Worm (Caenorhabditis elegans) whole organism, young adult: ENCODE results near the gene Y69H2.17.

Source experiments
- B0336.3 ChIP-seq: fragments of 200-800 bp; sonication (Bioruptor generic); IDR thresholded peaks from 2 replicates; pipeline ENCODE4 v1.3.6; 2022; ENCODE audit warnings: missing genetic modification characterization, missing compliant biosample characterization
- him-1 ChIP-seq: sonication (generic microtip); optimal IDR thresholded peaks from 2 replicates; lab custom pipeline; 2016; ENCODE audit warnings: missing genotype, missing genetic modification reagents, missing genetic modification characterization, missing compliant biosample characterization
- nhr-27 ChIP-seq: fragments of 200-800 bp; sonication (Bioruptor generic); optimal IDR thresholded peaks from 2 replicates; lab custom pipeline; 2018; ENCODE audit warnings: mild to moderate bottlenecking, missing genetic modification characterization, moderate library complexity, missing compliant biosample characterization
- unc-62 ChIP-seq: fragments of 150-350 bp; optimal IDR thresholded peaks from 2 replicates; lab custom pipeline; 2014; ENCODE audit warnings: missing biosample characterization, missing genetic modification reagents, missing genetic modification characterization
- xnd-1 ChIP-seq: sonication (generic microtip); optimal IDR thresholded peaks from 2 replicates; lab custom pipeline; 2016; ENCODE audit warnings: missing genotype, missing genetic modification reagents, missing genetic modification characterization, missing compliant biosample characterization

ce11 chrV:18710045-18710490, 25.3 kb downstream of the Y69H2.17 start:
- no peak for TF ChIP-seq nhr-27 (tag; lab: Kevin White, UChicago)
- no peak for TF ChIP-seq him-1
- TF ChIP-seq unc-62 (GFP tag; lab: Kevin White, UChicago): no peak
- TF ChIP-seq xnd-1 (tag; lab: Kevin White, UChicago): no peak
- TF ChIP-seq B0336.3: no peak
